Worm (Caenorhabditis elegans) whole organism, young adult: ENCODE results near the gene cts-1.

Experiments used
- B0336.3 ChIP-seq: fragments of 200-800 bp; sonication (Bioruptor generic); IDR thresholded peaks from 2 replicates; pipeline ENCODE4 v1.3.6; 2022; ENCODE audit warnings: missing genetic modification characterization, missing compliant biosample characterization
- C17E4.6 ChIP-seq: fragments of 200-800 bp; sonication (Bioruptor generic); IDR thresholded peaks from 2 replicates; pipeline ENCODE4 v1.3.6; 2022; ENCODE audit warnings: missing genetic modification reagents, missing genetic modification characterization, missing compliant biosample characterization
- D2030.7 ChIP-seq: fragments of 200-800 bp; sonication (Bioruptor generic); IDR thresholded peaks from 2 replicates; pipeline ENCODE4 v1.3.6; 2022; ENCODE audit warnings: missing genetic modification reagents, missing genetic modification characterization, missing compliant biosample characterization
- F22D6.2 ChIP-seq: sonication (generic microtip); optimal IDR thresholded peaks from 2 replicates; lab custom pipeline; 2016; ENCODE audit warnings: mild to moderate bottlenecking, missing genetic modification characterization, missing compliant biosample characterization
- F33H1.4 ChIP-seq: fragments of 200-800 bp; sonication (Bioruptor generic); IDR thresholded peaks from 2 replicates; pipeline ENCODE4 v1.3.6; 2022; ENCODE audit warnings: missing genetic modification reagents, missing genetic modification characterization, missing compliant biosample characterization
- F49E8.2 ChIP-seq: sonication (generic microtip); optimal IDR thresholded peaks from 3 replicates; lab custom pipeline; 2017; ENCODE audit warnings: missing genetic modification characterization, mild to moderate bottlenecking, missing compliant biosample characterization, antibody characterized with exemption, moderate library complexity; ENCODE audit not compliant: insufficient read depth
- F55B11.4 ChIP-seq: sonication (generic microtip); optimal IDR thresholded peaks from 2 replicates; lab custom pipeline; 2016; ENCODE audit warnings: missing compliant biosample characterization, missing genetic modification characterization, borderline replicate concordance; ENCODE audit not compliant: insufficient read depth
- F57A8.1 ChIP-seq: fragments of 200-800 bp; sonication (Bioruptor generic); optimal IDR thresholded peaks from 2 replicates; lab custom pipeline; 2018; ENCODE audit warnings: mild to moderate bottlenecking, missing genetic modification characterization, moderate library complexity, missing compliant biosample characterization
- K11D2.4 ChIP-seq: fragments of 200-800 bp; sonication (Bioruptor generic); IDR thresholded peaks from 2 replicates; pipeline ENCODE4 v1.3.6; 2022; ENCODE audit warnings: missing genetic modification reagents, missing genetic modification characterization, missing compliant biosample characterization
- T26A5.8 ChIP-seq: sonication (generic microtip); optimal IDR thresholded peaks from 2 replicates; lab custom pipeline; 2016; ENCODE audit warnings: missing genetic modification characterization, missing compliant biosample characterization
- Y53G8AR.9 ChIP-seq: fragments of 200-800 bp; sonication (Bioruptor generic); conservative IDR thresholded peaks from 2 replicates; pipeline ENCODE4 v1.3.6; 2022; ENCODE audit warnings: missing genetic modification reagents, missing genetic modification characterization, missing compliant biosample characterization
- Y79H2A.3 ChIP-seq: fragments of 200-800 bp; sonication (Bioruptor generic); conservative IDR thresholded peaks from 2 replicates; pipeline ENCODE4 v1.3.6; 2022; ENCODE audit warnings: missing genetic modification reagents, missing genetic modification characterization, missing compliant biosample characterization
- ZK185.1 ChIP-seq: sonication (generic microtip); optimal IDR thresholded peaks from 2 replicates; lab custom pipeline; 2016; ENCODE audit warnings: mild to moderate bottlenecking, missing genetic modification characterization, missing compliant biosample characterization; ENCODE audit not compliant: poor library complexity, severe bottlenecking
- ama-1 ChIP-seq, 3 experiments: fragments of 150-350 bp in 1 of 3; sonication (generic microtip) in 2 of 3; optimal IDR thresholded peaks; 2 replicates each; lab custom pipeline; 2014 to 2018; ENCODE audit warnings: missing biosample characterization in 2 of 3, missing genetic modification characterization in 2 of 3, missing genetic modification reagents in 2 of 3
- aptf-2 ChIP-seq: fragments of 200-800 bp; sonication (Bioruptor generic); conservative IDR thresholded peaks from 2 replicates; pipeline ENCODE4 v1.3.6; 2022; ENCODE audit warnings: missing genetic modification reagents, missing genetic modification characterization, missing compliant biosample characterization
- aptf-3 ChIP-seq: fragments of 200-800 bp; sonication (Bioruptor generic); IDR thresholded peaks from 2 replicates; pipeline ENCODE4 v1.3.6; 2022; ENCODE audit warnings: missing genetic modification characterization, missing compliant biosample characterization
- atf-7 ChIP-seq: sonication (generic microtip); optimal IDR thresholded peaks from 2 replicates; lab custom pipeline; 2017; ENCODE audit warnings: mild to moderate bottlenecking, missing genetic modification characterization, missing compliant biosample characterization
- attf-5 ChIP-seq: fragments of 200-800 bp; sonication (Bioruptor generic); optimal IDR thresholded peaks from 2 replicates; lab custom pipeline; 2018; ENCODE audit warnings: mild to moderate bottlenecking, missing genetic modification characterization, missing compliant biosample characterization
- cebp-1 ChIP-seq, 2 experiments: fragments of 200-800 bp in 1 of 2; sonication (Bioruptor generic) in 1 of 2; sonication (generic microtip) in 1 of 2; IDR thresholded peaks in 1 of 2; optimal IDR thresholded peaks in 1 of 2; 2 replicates each; pipeline versions ENCODE4 v1.3.6 to Lab custom; 2017 to 2022; ENCODE audit warnings: missing compliant biosample characterization in 2 of 2, missing genetic modification characterization in 2 of 2, mild to moderate bottlenecking in 1 of 2, missing genetic modification reagents in 1 of 2, moderate library complexity in 1 of 2
- ceh-58 ChIP-seq: fragments of 200-800 bp; sonication (Bioruptor generic); IDR thresholded peaks from 2 replicates; pipeline ENCODE4 v1.3.6; 2022; ENCODE audit warnings: missing genetic modification characterization, missing compliant biosample characterization
- ceh-79 ChIP-seq: sonication (generic microtip); optimal IDR thresholded peaks from 2 replicates; lab custom pipeline; 2017; ENCODE audit warnings: mild to moderate bottlenecking, missing genetic modification characterization, missing compliant biosample characterization
- ceh-91 ChIP-seq: fragments of 200-800 bp; sonication (Bioruptor generic); IDR thresholded peaks from 2 replicates; pipeline ENCODE4 v1.3.6; 2022; ENCODE audit warnings: missing genetic modification reagents, missing genetic modification characterization, missing compliant biosample characterization
- dox-1 ChIP-seq: fragments of 200-800 bp; sonication (Bioruptor generic); IDR thresholded peaks from 2 replicates; pipeline ENCODE4 v1.3.6; 2022; ENCODE audit warnings: missing genetic modification reagents, missing genetic modification characterization, missing compliant biosample characterization
- egl-44 ChIP-seq: fragments of 200-800 bp; sonication (Bioruptor generic); IDR thresholded peaks from 2 replicates; pipeline ENCODE4 v1.3.6; 2022; ENCODE audit warnings: missing genetic modification reagents, missing genetic modification characterization, missing compliant biosample characterization
- fkh-3 ChIP-seq: sonication (generic microtip); optimal IDR thresholded peaks from 2 replicates; lab custom pipeline; 2016; ENCODE audit warnings: mild to moderate bottlenecking, missing genetic modification characterization, missing compliant biosample characterization
- let-607 ChIP-seq, 2 experiments: fragments of 200-800 bp in 1 of 2; sonication (Bioruptor generic) in 1 of 2; sonication (generic microtip) in 1 of 2; optimal IDR thresholded peaks; 2 replicates each; lab custom pipeline; 2016 to 2018; ENCODE audit warnings: mild to moderate bottlenecking in 2 of 2, missing compliant biosample characterization in 2 of 2, missing genetic modification characterization in 2 of 2, moderate library complexity in 2 of 2, missing genotype in 1 of 2
- lin-35 ChIP-seq, 3 experiments: fragments of 150-350 bp in 2 of 3; sonication (generic microtip) in 1 of 3; optimal IDR thresholded peaks; 2 replicates each; lab custom pipeline; 2014 to 2018; ENCODE audit warnings: missing biosample characterization in 3 of 3, missing genetic modification characterization in 3 of 3, missing genetic modification reagents in 3 of 3
- lsy-27 ChIP-seq: sonication (generic microtip); optimal IDR thresholded peaks from 2 replicates; lab custom pipeline; 2017; ENCODE audit warnings: missing genetic modification characterization, mild to moderate bottlenecking, missing compliant biosample characterization, antibody characterized with exemption, missing genotype, borderline replicate concordance; ENCODE audit not compliant: insufficient read depth
- madf-3 ChIP-seq: fragments of 200-800 bp; sonication (Bioruptor generic); IDR thresholded peaks from 2 replicates; pipeline ENCODE4 v1.3.6; 2022; ENCODE audit warnings: missing genetic modification reagents, missing genetic modification characterization, missing compliant biosample characterization
- madf-6 ChIP-seq: fragments of 200-800 bp; sonication (Bioruptor generic); IDR thresholded peaks from 2 replicates; pipeline ENCODE4 v1.3.6; 2022; ENCODE audit warnings: missing genetic modification reagents, missing genetic modification characterization, missing compliant biosample characterization
- madf-8 ChIP-seq: fragments of 200-800 bp; sonication (Bioruptor generic); conservative IDR thresholded peaks from 2 replicates; pipeline ENCODE4 v1.3.6; 2022; ENCODE audit warnings: missing genetic modification reagents, missing genetic modification characterization, missing compliant biosample characterization
- mel-28 ChIP-seq: sonication (generic microtip); optimal IDR thresholded peaks from 2 replicates; lab custom pipeline; 2016; ENCODE audit warnings: borderline replicate concordance, mild to moderate bottlenecking, missing genetic modification characterization, missing compliant biosample characterization
- mxl-1 ChIP-seq: sonication (generic microtip); optimal IDR thresholded peaks from 2 replicates; lab custom pipeline; 2016; ENCODE audit warnings: missing genetic modification characterization, missing compliant biosample characterization
- nhr-90 ChIP-seq: sonication (generic microtip); optimal IDR thresholded peaks from 2 replicates; lab custom pipeline; 2016; ENCODE audit warnings: missing genotype, mild to moderate bottlenecking, missing genetic modification characterization, missing compliant biosample characterization
- rec-8 ChIP-seq, 2 experiments: sonication (generic microtip); optimal IDR thresholded peaks; 2 replicates each; lab custom pipeline; 2016; ENCODE audit warnings: mild to moderate bottlenecking in 2 of 2, missing genetic modification characterization in 2 of 2, missing genetic modification reagents in 2 of 2, missing genotype in 2 of 2, missing biosample characterization in 1 of 2, missing compliant biosample characterization in 1 of 2, moderate library complexity in 1 of 2
- repo-1 ChIP-seq: sonication (generic microtip); optimal IDR thresholded peaks from 2 replicates; lab custom pipeline; 2017; ENCODE audit warnings: mild to moderate bottlenecking, missing genetic modification characterization, missing compliant biosample characterization
- rpc-1 ChIP-seq, 2 experiments: fragments of 150-350 bp in 1 of 2; sonication (generic microtip) in 1 of 2; optimal IDR thresholded peaks; 2 replicates each; lab custom pipeline; 2014 to 2018; ENCODE audit warnings: missing biosample characterization in 1 of 2, missing genetic modification characterization in 1 of 2, missing genetic modification reagents in 1 of 2, missing genotype in 1 of 2
- snpc-1.1 ChIP-seq: sonication (generic microtip); optimal IDR thresholded peaks from 2 replicates; lab custom pipeline; 2017; ENCODE audit warnings: missing genetic modification characterization, mild to moderate bottlenecking, missing compliant biosample characterization, antibody characterized with exemption, moderate library complexity, missing genotype, missing genetic modification reagents; ENCODE audit not compliant: insufficient read depth
- tbp1 ChIP-seq: fragments of 200-800 bp; sonication (Bioruptor generic); optimal IDR thresholded peaks from 2 replicates; lab custom pipeline; 2018; ENCODE audit warnings: mild to moderate bottlenecking, missing genetic modification characterization, missing compliant biosample characterization
- xnd-1 ChIP-seq: sonication (generic microtip); optimal IDR thresholded peaks from 2 replicates; lab custom pipeline; 2016; ENCODE audit warnings: missing genotype, missing genetic modification reagents, missing genetic modification characterization, missing compliant biosample characterization
- ztf-18 ChIP-seq: sonication (generic microtip); optimal IDR thresholded peaks from 2 replicates; lab custom pipeline; 2016; ENCODE audit warnings: missing genotype, mild to moderate bottlenecking, missing genetic modification characterization, missing compliant biosample characterization
- ztf-25 ChIP-seq: fragments of 200-800 bp; sonication (Bioruptor generic); IDR thresholded peaks from 2 replicates; pipeline ENCODE4 v1.3.6; 2022; ENCODE audit warnings: missing genetic modification reagents, missing genetic modification characterization, missing compliant biosample characterization

Gene cts-1

ce11 chrIII:10202894-10203871 lies 13.3 kb downstream of the cts-1 start, which contains the start of gene chc-1 (continued):
- TF ChIP-seq madf-3 (peak; percentile 89), ceh-91 (GFP tag; lab: Robert Waterston, UW) (peak; percentile 80; the same call in 1 of the 2 replicates), F49E8.2 (tag; lab: Kevin White, UChicago) (no peak), rpc-1 (optimal IDR thresholded peaks at IDR 0.05; lab: Kevin White, UChicago) (no peak), rpc-1 (tag; optimal IDR thresholded peaks at IDR 0.05; lab: Kevin White, UChicago) (no peak), ztf-18 (no peak), aptf-2 (GFP tag; lab: Robert Waterston, UW) (peak; percentile 72), aptf-3 (GFP tag; lab: Robert Waterston, UW) (0 out of 2 replicates have a peak, but pooled peaks have one; percentile 39), xnd-1 (tag; lab: Kevin White, UChicago) (peak; percentile 47), egl-44 (GFP tag; lab: Robert Waterston, UW) (no peak), ztf-25 (GFP tag; lab: Robert Waterston, UW) (no peak), atf-7 (tag; lab: Kevin White, UChicago) (no peak), ZK185.1 (no peak), lin-35 (GFP tag; optimal IDR thresholded peaks at IDR 0.05; lab: Kevin White, UChicago) (no peak), madf-6 (peak; percentile 90), madf-8 (GFP tag; lab: Robert Waterston, UW) (peak; percentile 75), mel-28 (tag; lab: Kevin White, UChicago) (no peak), F55B11.4 (tag; lab: Kevin White, UChicago) (no peak), F22D6.2 (no peak), B0336.3 (GFP tag; lab: Robert Waterston, UW) (no peak), dox-1 (GFP tag; lab: Robert Waterston, UW) (peak; percentile 46; the same call in 1 of the 2 replicates), snpc-1.1 (tag; lab: Kevin White, UChicago) (no peak), ceh-58 (no peak), ceh-79 (tag; lab: Kevin White, UChicago) (no peak), ama-1 (optimal IDR thresholded peaks at IDR 0.05; lab: Kevin White, UChicago) (no peak), ama-1 (GFP tag; optimal IDR thresholded peaks at IDR 0.05; lab: Kevin White, UChicago) (no peak), attf-5 (GFP tag; lab: Kevin White, UChicago) (peak; percentile 33), D2030.7 (GFP tag; lab: Robert Waterston, UW) (peak; percentile 40; the same call in 1 of the 2 replicates), repo-1 (tag; lab: Kevin White, UChicago) (no peak), let-607 (tag; optimal IDR thresholded peaks at IDR 0.05; lab: Kevin White, UChicago) (peak in 1 of 2 experiments; percentile 41), F33H1.4 (peak; percentile 77)

ce11 chrIII:10202391-10202790 lies 14.0 kb downstream of the cts-1 start:
- TF ChIP-seq Y53G8AR.9 (GFP tag; lab: Robert Waterston, UW), result no peak
- peak; percentile 87; the same call in 1 of the 2 replicates for TF ChIP-seq cebp-1 (GFP tag; IDR thresholded peaks at IDR 0.05; lab: Robert Waterston, UW)
- TF ChIP-seq cebp-1 (tag; optimal IDR thresholded peaks at IDR 0.05; lab: Kevin White, UChicago), result peak; percentile 99

- TF ChIP-seq fkh-3 (tag; lab: Kevin White, UChicago) (no peak), lsy-27 (tag; lab: Kevin White, UChicago) (no peak), T26A5.8 (tag; lab: Kevin White, UChicago) (no peak), tbp1 (GFP tag; lab: Kevin White, UChicago) (no peak), Y79H2A.3 (GFP tag; lab: Robert Waterston, UW) (no peak), rec-8 (tag; optimal IDR thresholded peaks at IDR 0.05; lab: Kevin White, UChicago) (no peak), K11D2.4 (GFP tag; lab: Robert Waterston, UW) (no peak), C17E4.6 (GFP tag; lab: Robert Waterston, UW) (no peak), F57A8.1 (GFP tag; lab: Kevin White, UChicago) (no peak), nhr-90 (tag; lab: Kevin White, UChicago) (no peak), mxl-1 (tag; lab: Kevin White, UChicago) (no peak)
Measured at ce11 chrIII:10201235-10201634, 15.2 kb downstream of the cts-1 start, which contains the start of the genes T20G5.13 and T20G5.12. Gene T20G5.13 (minus strand): TSS chrIII:10201335. Gene T20G5.12 (plus strand): TSS chrIII:10201604.
